Fruit fly (Drosophila melanogaster): ENCODE results near the gene CG10979.

The CG10979 gene

dm6 chr3R:5829762-5830161 lies 35.3 kb downstream of the CG10979 start, which contains the start of gene glob3:
TSS of gene glob3 (plus strand) at chr3R:5830062.
- TF ChIP-seq CG12605 (GFP tag; IDR thresholded peaks at IDR 0.05) (no peak), CG32121 (GFP tag; IDR thresholded peaks at IDR 0.05) (no peak), CG14655 (GFP tag; optimal IDR thresholded peaks at IDR 0.05) (no peak), Pif1B (GFP tag; optimal IDR thresholded peaks at IDR 0.05) (no peak), EcR (GFP tag; optimal IDR thresholded peaks at IDR 0.05) (no peak), CG13204 (GFP tag; optimal IDR thresholded peaks at IDR 0.05) (no peak), fd96Ca (GFP tag; IDR thresholded peaks at IDR 0.05) (no peak), CG34367 (tag; optimal IDR thresholded peaks at IDR 0.05) (no peak), CG8301 (tag; optimal IDR thresholded peaks at IDR 0.05) (no peak), Snoo (tag; optimal IDR thresholded peaks at IDR 0.05) (no peak), CG4496 (GFP tag; IDR thresholded peaks at IDR 0.05) (no peak), D1 (tag; optimal IDR thresholded peaks at IDR 0.05) (no peak), CG9948 (tag; optimal IDR thresholded peaks at IDR 0.05) (no peak)

DNA sequence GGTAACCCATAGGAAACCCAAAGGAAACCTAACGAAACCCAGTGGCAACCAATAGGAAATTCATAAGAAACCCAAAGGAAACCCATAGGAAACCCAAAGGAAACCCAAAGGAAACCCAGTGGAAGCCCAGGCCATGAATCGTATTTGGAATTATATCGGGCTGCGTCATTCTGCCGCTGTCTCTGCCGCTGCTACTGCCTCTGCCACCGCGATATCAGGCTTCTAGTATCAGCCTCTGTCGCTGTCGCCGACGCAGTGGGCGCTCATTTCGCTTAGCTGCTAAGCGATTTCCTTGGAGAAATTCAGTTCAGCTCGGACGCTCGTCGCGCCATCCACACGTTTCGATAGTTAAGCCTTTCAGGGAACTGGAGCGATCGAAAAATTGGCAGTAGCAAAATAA lies 36.8 kb downstream of the CG10979 start, which contains the start of gene CG1208:
TSS of gene CG1208 (plus strand) at position 301 of the 400 bp plus-strand sequence.
- TF ChIP-seq CG10348 (GFP tag; IDR thresholded peaks at IDR 0.05) (no peak), Snoo (tag; optimal IDR thresholded peaks at IDR 0.05) (no peak), Pif1A (GFP tag; optimal IDR thresholded peaks at IDR 0.05) (no peak), CG4496 (GFP tag; IDR thresholded peaks at IDR 0.05) (no peak), rn (GFP tag; IDR thresholded peaks at IDR 0.05) (no peak), EcR (GFP tag; optimal IDR thresholded peaks at IDR 0.05) (no peak), CG8159 (tag; optimal IDR thresholded peaks at IDR 0.05) (no peak), fd96Ca (GFP tag; IDR thresholded peaks at IDR 0.05) (no peak), Ets98B (GFP tag; IDR thresholded peaks at IDR 0.05) (no peak), CG9948 (tag; optimal IDR thresholded peaks at IDR 0.05) (no peak), CG12605 (GFP tag; IDR thresholded peaks at IDR 0.05) (no peak), D1 (tag; optimal IDR thresholded peaks at IDR 0.05) (no peak), Pif1B (GFP tag; optimal IDR thresholded peaks at IDR 0.05) (no peak), CG32121 (GFP tag; IDR thresholded peaks at IDR 0.05) (no peak), CG15710 (tag; optimal IDR thresholded peaks at IDR 0.05) (no peak), CG34367 (tag; optimal IDR thresholded peaks at IDR 0.05) (no peak), CG14655 (GFP tag; optimal IDR thresholded peaks at IDR 0.05) (no peak), gl (tag; optimal IDR thresholded peaks at IDR 0.05) (no peak), CG17806 (tag; optimal IDR thresholded peaks at IDR 0.05) (no peak)

- TF ChIP-seq fd96Ca (GFP tag; IDR thresholded peaks at IDR 0.05) = no peak
- TF ChIP-seq Pif1A (GFP tag; optimal IDR thresholded peaks at IDR 0.05) = no peak
- no peak for TF ChIP-seq Snoo (tag; optimal IDR thresholded peaks at IDR 0.05)
- TF ChIP-seq CG15710 (tag; optimal IDR thresholded peaks at IDR 0.05) = no peak
- no peak for TF ChIP-seq EcR (GFP tag; optimal IDR thresholded peaks at IDR 0.05)
- TF ChIP-seq rn (GFP tag; IDR thresholded peaks at IDR 0.05) = no peak
Observed at dm6 chr3R:5832345-5832981, 38.0 kb downstream of the CG10979 start.

DNA sequence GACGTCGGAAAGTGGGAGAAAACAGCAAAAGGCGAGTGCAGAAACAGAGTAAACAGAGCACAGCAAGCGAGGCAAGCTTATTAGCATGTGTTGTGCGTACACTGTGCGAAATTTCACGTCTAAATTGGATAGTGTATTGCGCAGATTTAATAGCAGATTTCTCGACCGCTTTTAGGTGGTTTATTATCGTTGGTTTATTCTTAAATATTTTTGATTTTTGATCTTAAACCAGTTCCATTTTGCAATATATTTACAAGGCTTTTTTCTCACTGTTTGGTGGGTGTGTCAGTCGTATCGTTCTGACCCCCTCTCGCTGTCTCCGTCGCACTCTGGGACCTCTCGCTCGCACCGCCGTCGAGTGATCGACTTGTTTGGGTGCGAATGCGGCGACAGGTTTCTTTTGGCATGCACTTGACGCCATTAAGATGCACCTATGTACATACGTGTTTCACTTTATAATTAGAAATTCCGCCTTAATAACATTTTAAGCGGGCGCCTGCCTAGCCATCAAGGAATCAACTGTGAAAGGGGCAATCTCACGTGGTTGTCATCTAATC lies 39.5 kb downstream of the CG10979 start:
- TF ChIP-seq CG9948 (tag; optimal IDR thresholded peaks at IDR 0.05) = no peak
- peak; percentile 90 for TF ChIP-seq CG12605 (GFP tag; IDR thresholded peaks at IDR 0.05)
- peak; percentile 95 for TF ChIP-seq CG8301 (tag; optimal IDR thresholded peaks at IDR 0.05)
- peak; percentile 81 for TF ChIP-seq CG15710 (tag; optimal IDR thresholded peaks at IDR 0.05)
- TF ChIP-seq EcR (GFP tag; optimal IDR thresholded peaks at IDR 0.05) = peak; percentile 12
- peak; percentile 97 for TF ChIP-seq fd96Ca (GFP tag; IDR thresholded peaks at IDR 0.05)
- TF ChIP-seq CG13204 (GFP tag; optimal IDR thresholded peaks at IDR 0.05) = no peak
- TF ChIP-seq CG14655 (GFP tag; optimal IDR thresholded peaks at IDR 0.05) = peak; percentile 93
- TF ChIP-seq CG8159 (tag; optimal IDR thresholded peaks at IDR 0.05) = peak; percentile 83
- peak; percentile 96 for TF ChIP-seq Ets98B (GFP tag; IDR thresholded peaks at IDR 0.05)
- no peak for TF ChIP-seq D1 (tag; optimal IDR thresholded peaks at IDR 0.05)
- peak; percentile 76 for TF ChIP-seq CG17806 (tag; optimal IDR thresholded peaks at IDR 0.05)
- peak; percentile 88 for TF ChIP-seq rn (GFP tag; IDR thresholded peaks at IDR 0.05)
- TF ChIP-seq CG34367 (tag; optimal IDR thresholded peaks at IDR 0.05) = peak; percentile 77
- peak; percentile 87 for TF ChIP-seq Pif1B (GFP tag; optimal IDR thresholded peaks at IDR 0.05)
- TF ChIP-seq Snoo (tag; optimal IDR thresholded peaks at IDR 0.05) = peak; percentile 85
- TF ChIP-seq CG4496 (GFP tag; IDR thresholded peaks at IDR 0.05) = peak; percentile 96
- TF ChIP-seq Pif1A (GFP tag; optimal IDR thresholded peaks at IDR 0.05) = peak; percentile 89
- peak; percentile 92 for TF ChIP-seq CG32121 (GFP tag; IDR thresholded peaks at IDR 0.05)
- TF ChIP-seq CG10348 (GFP tag; IDR thresholded peaks at IDR 0.05) = peak; percentile 64; the same call in 1 of the 2 replicates
- TF ChIP-seq gl (tag; optimal IDR thresholded peaks at IDR 0.05) = peak; percentile 55

DNA sequence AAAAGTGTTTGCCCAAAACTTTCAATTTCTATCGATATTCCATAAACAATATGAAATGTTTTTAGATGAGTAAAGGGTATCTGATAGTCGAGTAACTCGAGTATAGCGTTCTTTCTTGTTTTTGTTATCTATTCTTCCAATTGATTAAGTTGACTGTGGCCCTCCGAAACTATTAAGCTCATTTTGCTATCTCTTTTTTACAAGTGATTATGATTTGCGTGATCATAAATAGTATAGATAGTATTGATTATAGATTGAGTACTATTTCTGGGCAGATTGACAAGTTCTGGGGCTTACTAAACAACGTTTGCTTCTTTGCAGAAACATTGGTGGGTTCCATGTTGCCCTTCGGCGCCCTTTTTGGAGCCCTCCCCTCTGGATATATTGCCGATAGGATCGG lies 42.0 kb downstream of the CG10979 start:
- TF ChIP-seq CG10348 (GFP tag; IDR thresholded peaks at IDR 0.05) = no peak
- TF ChIP-seq CG13204 (GFP tag; optimal IDR thresholded peaks at IDR 0.05) = no peak
- no peak for TF ChIP-seq Pif1B (GFP tag; optimal IDR thresholded peaks at IDR 0.05)
- no peak for TF ChIP-seq gl (tag; optimal IDR thresholded peaks at IDR 0.05)
- no peak for TF ChIP-seq CG12605 (GFP tag; IDR thresholded peaks at IDR 0.05)
- no peak for TF ChIP-seq CG14655 (GFP tag; optimal IDR thresholded peaks at IDR 0.05)
- TF ChIP-seq CG15710 (tag; optimal IDR thresholded peaks at IDR 0.05) = no peak
- TF ChIP-seq Snoo (tag; optimal IDR thresholded peaks at IDR 0.05) = no peak
- TF ChIP-seq Pif1A (GFP tag; optimal IDR thresholded peaks at IDR 0.05) = no peak
- no peak for TF ChIP-seq CG9948 (tag; optimal IDR thresholded peaks at IDR 0.05)
- no peak for TF ChIP-seq CG8301 (tag; optimal IDR thresholded peaks at IDR 0.05)
